Fruit fly (Drosophila melanogaster) whole organism, embryonic: ENCODE results near the gene ebd1.

ENCODE experiments used
- Bteb2 ChIP-seq: fragments of 200-800 bp; sonication (Bioruptor generic); optimal IDR thresholded peaks from 2 replicates; lab custom pipeline; 2016; ENCODE audit warnings: missing biosample characterization, missing genetic modification characterization
- CG10267 ChIP-seq: fragments of 200-800 bp; sonication (Bioruptor generic); optimal IDR thresholded peaks from 2 replicates; lab custom pipeline; 2018; ENCODE audit warnings: missing biosample characterization, mild to moderate bottlenecking, missing genetic modification characterization, moderate library complexity
- CG10366 ChIP-seq: fragments of 200-800 bp; sonication (Bioruptor generic); IDR thresholded peaks from 2 replicates; pipeline ENCODE4 v1.3.6; 2022; ENCODE audit warnings: missing biosample characterization, missing genetic modification characterization
- CG11456 ChIP-seq: fragments of 200-800 bp; sonication (Bioruptor generic); IDR thresholded peaks from 3 replicates; pipeline ENCODE4 v1.3.6; 2022; ENCODE audit warnings: missing biosample characterization, missing genetic modification characterization
- CG12219 ChIP-seq: fragments of 200-800 bp; sonication (Bioruptor generic); optimal IDR thresholded peaks from 3 replicates; lab custom pipeline; 2018; ENCODE audit warnings: missing biosample characterization, mild to moderate bottlenecking, missing genetic modification characterization
- CG12942 ChIP-seq: fragments of 200-800 bp; sonication (Bioruptor generic); optimal IDR thresholded peaks from 3 replicates; lab custom pipeline; 2016; ENCODE audit warnings: missing biosample characterization, missing genetic modification characterization
- CG13624 ChIP-seq: fragments of 200-800 bp; sonication (Bioruptor generic); optimal IDR thresholded peaks from 2 replicates; lab custom pipeline; 2016; ENCODE audit warnings: missing biosample characterization, missing genetic modification characterization
- CG15269 ChIP-seq: fragments of 200-800 bp; sonication (Bioruptor generic); optimal IDR thresholded peaks from 2 replicates; lab custom pipeline; 2018; ENCODE audit warnings: missing biosample characterization, mild to moderate bottlenecking, missing genetic modification characterization, moderate library complexity
- CG15514 ChIP-seq: fragments of 200-800 bp; sonication (Bioruptor generic); optimal IDR thresholded peaks from 3 replicates; lab custom pipeline; 2017; ENCODE audit warnings: missing biosample characterization, missing genetic modification characterization, mild to moderate bottlenecking, moderate library complexity, missing genetic modification reagents
- CG17802 ChIP-seq: fragments of 200-800 bp; sonication (Bioruptor generic); optimal IDR thresholded peaks from 2 replicates; lab custom pipeline; 2018; ENCODE audit warnings: missing biosample characterization, mild to moderate bottlenecking, missing genetic modification characterization, moderate library complexity
- CG1792 ChIP-seq: fragments of 200-800 bp; sonication (Bioruptor generic); optimal IDR thresholded peaks from 2 replicates; lab custom pipeline; 2016; ENCODE audit warnings: missing biosample characterization, missing genetic modification characterization
- CG30431 ChIP-seq: fragments of 200-800 bp; sonication (Bioruptor generic); optimal IDR thresholded peaks from 2 replicates; lab custom pipeline; 2017; ENCODE audit warnings: missing biosample characterization, missing genetic modification characterization
- CG34224 ChIP-seq: fragments of 200-800 bp; sonication (Bioruptor generic); IDR thresholded peaks from 3 replicates; pipeline ENCODE4 v1.3.6; 2022; ENCODE audit warnings: missing biosample characterization, missing genetic modification characterization; ENCODE audit not compliant: partially characterized antibody
- CG6272 ChIP-seq: fragments of 200-800 bp; sonication (Bioruptor generic); IDR thresholded peaks from 2 replicates; pipeline ENCODE4 v1.3.6; 2022; ENCODE audit warnings: missing biosample characterization, missing genetic modification characterization
- CG7839 ChIP-seq: fragments of 200-800 bp; sonication (Bioruptor generic); optimal IDR thresholded peaks from 3 replicates; lab custom pipeline; 2018; ENCODE audit warnings: missing biosample characterization, mild to moderate bottlenecking, missing genetic modification characterization, moderate library complexity
- CG8478 ChIP-seq: fragments of >200 bp; optimal IDR thresholded peaks from 2 replicates; lab custom pipeline; 2018
- CG9215 ChIP-seq: fragments of 200-800 bp; sonication (Bioruptor generic); IDR thresholded peaks from 2 replicates; pipeline ENCODE4 v1.3.6; 2022; ENCODE audit warnings: missing biosample characterization, missing genetic modification characterization
- CTCF ChIP-seq: fragments of 200-800 bp; sonication (Bioruptor generic); optimal IDR thresholded peaks from 2 replicates; lab custom pipeline; 2017; ENCODE audit warnings: missing biosample characterization, mild to moderate bottlenecking, missing genetic modification characterization, moderate library complexity
- Camta ChIP-seq: fragments of 200-800 bp; sonication (Bioruptor generic); optimal IDR thresholded peaks from 2 replicates; lab custom pipeline; 2016; ENCODE audit warnings: missing biosample characterization, missing genetic modification characterization
- Dip2 ChIP-seq: fragments of 200-800 bp; sonication (Bioruptor generic); IDR thresholded peaks from 2 replicates; pipeline ENCODE4 v1.3.6; 2022; ENCODE audit warnings: missing biosample characterization, missing genetic modification characterization
- Dip3 ChIP-seq: fragments of 200-800 bp; sonication (Bioruptor generic); optimal IDR thresholded peaks from 3 replicates; lab custom pipeline; 2016; ENCODE audit warnings: missing biosample characterization, missing genetic modification characterization
- ERR ChIP-seq: fragments of 200-800 bp; sonication (Bioruptor generic); optimal IDR thresholded peaks from 2 replicates; lab custom pipeline; 2016; ENCODE audit warnings: missing biosample characterization, missing genetic modification characterization
- Fer1 ChIP-seq: fragments of 200-800 bp; sonication (Bioruptor generic); optimal IDR thresholded peaks from 2 replicates; lab custom pipeline; 2017; ENCODE audit warnings: missing biosample characterization, mild to moderate bottlenecking, missing genetic modification characterization
- Fer2 ChIP-seq: fragments of 200-800 bp; sonication (Bioruptor generic); optimal IDR thresholded peaks from 2 replicates; lab custom pipeline; 2018; ENCODE audit warnings: missing biosample characterization, mild to moderate bottlenecking, missing genetic modification characterization, moderate library complexity
- Kr ChIP-seq: fragments of 200-800 bp; sonication (Bioruptor generic); optimal IDR thresholded peaks from 2 replicates; lab custom pipeline; 2017; ENCODE audit warnings: missing biosample characterization, mild to moderate bottlenecking, missing genetic modification characterization
- Lpt ChIP-seq: fragments of >200 bp; optimal IDR thresholded peaks from 2 replicates; lab custom pipeline; 2018; ENCODE audit warnings: missing biosample characterization, missing genetic modification characterization
- Mes4 ChIP-seq: fragments of 200-800 bp; sonication (Bioruptor generic); optimal IDR thresholded peaks from 2 replicates; lab custom pipeline; 2016; ENCODE audit warnings: missing biosample characterization, missing genetic modification characterization
- Poxn ChIP-seq: fragments of 200-800 bp; sonication (Bioruptor generic); IDR thresholded peaks from 2 replicates; pipeline ENCODE4 v1.3.6; 2022; ENCODE audit warnings: missing biosample characterization, missing genetic modification characterization
- Sox102F ChIP-seq: fragments of 200-800 bp; sonication (Bioruptor generic); optimal IDR thresholded peaks from 2 replicates; lab custom pipeline; 2018; ENCODE audit warnings: missing biosample characterization, mild to moderate bottlenecking, missing genetic modification characterization, moderate library complexity
- TFAM ChIP-seq: fragments of 200-800 bp; sonication (Bioruptor generic); optimal IDR thresholded peaks from 2 replicates; lab custom pipeline; 2017; ENCODE audit warnings: missing biosample characterization, missing genetic modification characterization, inconsistent platforms
- ase ChIP-seq: fragments of 200-800 bp; sonication (Bioruptor generic); IDR thresholded peaks from 3 replicates; pipeline ENCODE4 v1.3.6; 2022; ENCODE audit warnings: missing biosample characterization, missing genetic modification characterization
- crc ChIP-seq: fragments of 200-800 bp; sonication (Bioruptor generic); optimal IDR thresholded peaks from 2 replicates; lab custom pipeline; 2016; ENCODE audit warnings: missing biosample characterization, missing genetic modification characterization
- dm ChIP-seq: fragments of 200-800 bp; sonication (Bioruptor generic); optimal IDR thresholded peaks from 3 replicates; lab custom pipeline; 2016; ENCODE audit warnings: missing biosample characterization, missing genetic modification characterization
- dmrt11E ChIP-seq: fragments of 200-800 bp; sonication (Bioruptor generic); optimal IDR thresholded peaks from 3 replicates; lab custom pipeline; 2018; ENCODE audit warnings: missing biosample characterization, mild to moderate bottlenecking, missing genetic modification characterization, moderate library complexity
- esg ChIP-seq: fragments of 200-800 bp; sonication (Bioruptor generic); conservative IDR thresholded peaks from 2 replicates; pipeline ENCODE4 v1.3.6; 2022; ENCODE audit warnings: missing biosample characterization, missing genetic modification characterization
- fd3F ChIP-seq: fragments of 200-800 bp; sonication (Bioruptor generic); optimal IDR thresholded peaks from 2 replicates; lab custom pipeline; 2018; ENCODE audit warnings: missing biosample characterization, mild to moderate bottlenecking, missing genetic modification characterization, moderate library complexity
- gro ChIP-seq: fragments of 200-800 bp; sonication (Bioruptor generic); optimal IDR thresholded peaks from 2 replicates; lab custom pipeline; 2016; ENCODE audit warnings: missing biosample characterization, missing genetic modification characterization
- gsb-n ChIP-seq: fragments of 200-800 bp; sonication (Bioruptor generic); optimal IDR thresholded peaks from 3 replicates; lab custom pipeline; 2018; ENCODE audit warnings: missing biosample characterization, mild to moderate bottlenecking, missing genetic modification characterization
- h ChIP-seq: fragments of >200 bp; optimal IDR thresholded peaks from 2 replicates; lab custom pipeline; 2017
- hb ChIP-seq: fragments of 200-800 bp; sonication (Bioruptor generic); IDR thresholded peaks from 3 replicates; pipeline ENCODE4 v1.3.6; 2022; ENCODE audit warnings: missing biosample characterization, missing genetic modification characterization; ENCODE audit not compliant: partially characterized antibody
- hth ChIP-seq: fragments of >200 bp; optimal IDR thresholded peaks from 2 replicates; lab custom pipeline; 2017; ENCODE audit warnings: inconsistent platforms
- kay ChIP-seq: fragments of 200-800 bp; sonication (Bioruptor generic); optimal IDR thresholded peaks from 2 replicates; lab custom pipeline; 2016; ENCODE audit warnings: missing biosample characterization, missing genetic modification characterization
- kni ChIP-seq: fragments of 200-800 bp; sonication (Bioruptor generic); optimal IDR thresholded peaks from 3 replicates; lab custom pipeline; 2017; ENCODE audit warnings: mild to moderate bottlenecking, missing biosample characterization, missing genetic modification reagents, missing genetic modification characterization
- lola ChIP-seq, 3 experiments: fragments of >200 bp in 2 of 3; fragments of 200-800 bp in 1 of 3; sonication (Bioruptor generic) in 1 of 3; optimal IDR thresholded peaks; 2 replicates each; lab custom pipeline; 2017 to 2019; ENCODE audit warnings: missing biosample characterization in 3 of 3, missing genetic modification characterization in 3 of 3, mild to moderate bottlenecking in 1 of 3, moderate library complexity in 1 of 3
- maf-S ChIP-seq: fragments of 200-800 bp; sonication (Bioruptor generic); optimal IDR thresholded peaks from 2 replicates; lab custom pipeline; 2016; ENCODE audit warnings: missing biosample characterization, missing genetic modification characterization
- otp ChIP-seq: fragments of 200-800 bp; sonication (Bioruptor generic); IDR thresholded peaks from 3 replicates; pipeline ENCODE4, ENCODE4 v1.3.6; 2022; ENCODE audit warnings: missing biosample characterization, missing genetic modification characterization
- slbo ChIP-seq: fragments of 200-800 bp; sonication (Bioruptor generic); IDR thresholded peaks from 2 replicates; pipeline ENCODE4 v1.3.6; 2022; ENCODE audit warnings: missing biosample characterization, missing genetic modification characterization
- slp2 ChIP-seq: fragments of 200-800 bp; sonication (Bioruptor generic); optimal IDR thresholded peaks from 2 replicates; lab custom pipeline; 2016; ENCODE audit warnings: missing biosample characterization, missing genetic modification characterization
- tna ChIP-seq: fragments of 200-800 bp; sonication (Bioruptor generic); IDR thresholded peaks from 2 replicates; pipeline ENCODE4 v1.3.6; 2022; ENCODE audit warnings: missing biosample characterization, missing genetic modification characterization; ENCODE audit not compliant: partially characterized antibody
- usp ChIP-seq: fragments of >200 bp; optimal IDR thresholded peaks from 2 replicates; lab custom pipeline; 2017; ENCODE audit warnings: missing biosample characterization, missing genetic modification characterization
- zen ChIP-seq: fragments of 200-800 bp; sonication (Bioruptor generic); optimal IDR thresholded peaks from 3 replicates; lab custom pipeline; 2018; ENCODE audit warnings: missing biosample characterization, mild to moderate bottlenecking, missing genetic modification characterization, moderate library complexity

Gene ebd1

dm6 chr3L:724518-725341 lies 39.4 kb upstream of the ebd1 start (continued):
- TF ChIP-seq CG10267 (tag; lab: Kevin White, UChicago) = peak; percentile 92
- TF ChIP-seq Sox102F (GFP tag; lab: Kevin White, UChicago) = peak; percentile 91
- peak; percentile 71 for TF ChIP-seq CG15269 (tag; lab: Kevin White, UChicago)
- TF ChIP-seq TFAM = peak; percentile 84
- peak; percentile 84 for TF ChIP-seq CG13624 (GFP tag; lab: Kevin White, UChicago)
- peak; percentile 99 for TF ChIP-seq Camta (GFP tag; lab: Kevin White, UChicago)
- TF ChIP-seq Lpt (GFP tag; lab: Kevin White, UChicago) = no peak
- TF ChIP-seq tna (GFP tag; lab: Robert Waterston, UW) = no peak
- peak in 1 of 3 experiments; percentile 98 for TF ChIP-seq lola (GFP tag; optimal IDR thresholded peaks at IDR 0.05; lab: Kevin White, UChicago)
- TF ChIP-seq slp2 (GFP tag; lab: Kevin White, UChicago) = peak; percentile 96
- peak; percentile 97 for TF ChIP-seq Kr (GFP tag; lab: Kevin White, UChicago)
- peak; percentile 72 for TF ChIP-seq gro (GFP tag; lab: Kevin White, UChicago)
- peak; percentile 98 for TF ChIP-seq otp (GFP tag; lab: Robert Waterston, UW)
- no peak for TF ChIP-seq h (lab: Kevin White, UChicago)
- TF ChIP-seq Fer2 (tag; lab: Kevin White, UChicago) = peak; percentile 2
- TF ChIP-seq hth = no peak
- TF ChIP-seq CTCF = peak; percentile 59
- TF ChIP-seq dm (GFP tag; lab: Kevin White, UChicago) = peak; percentile 90
- TF ChIP-seq CG30431 (GFP tag; lab: Kevin White, UChicago) = peak; percentile 91
- TF ChIP-seq maf-S = peak; percentile 85
- no peak for TF ChIP-seq hb (GFP tag; lab: Robert Waterston, UW)
- no peak for TF ChIP-seq CG8478 (lab: Kevin White, UChicago)
- peak; percentile 12 for TF ChIP-seq CG15514
- peak; percentile 58 for TF ChIP-seq Fer1 (GFP tag; lab: Kevin White, UChicago)
- TF ChIP-seq CG12942 (GFP tag; lab: Kevin White, UChicago) = peak; percentile 82
- TF ChIP-seq CG6272 (GFP tag; lab: Robert Waterston, UW) = peak; percentile 81
- peak; percentile 94 for TF ChIP-seq zen (tag; lab: Kevin White, UChicago)
- TF ChIP-seq CG7839 (tag; lab: Kevin White, UChicago) = peak; percentile 92
- TF ChIP-seq Dip3 = peak; percentile 26
- TF ChIP-seq ERR = peak; percentile 75
- no peak for TF ChIP-seq usp (GFP tag; lab: Kevin White, UChicago)
- TF ChIP-seq esg (GFP tag; lab: Robert Waterston, UW) = peak; percentile 87
- TF ChIP-seq CG11456 (GFP tag; lab: Robert Waterston, UW) = peak; percentile 80
- TF ChIP-seq CG10366 (GFP tag; lab: Robert Waterston, UW) = peak; percentile 90
- peak; percentile 80 for TF ChIP-seq Bteb2 (GFP tag; lab: Kevin White, UChicago)
- peak; percentile 99 for TF ChIP-seq dmrt11E
- peak; percentile 33 for TF ChIP-seq fd3F
- peak; percentile 89 for TF ChIP-seq kay
- TF ChIP-seq CG1792 (GFP tag; lab: Kevin White, UChicago) = peak; percentile 90
- no peak for TF ChIP-seq Dip2 (GFP tag; lab: Robert Waterston, UW)
- no peak for TF ChIP-seq CG34224 (GFP tag; lab: Robert Waterston, UW)
- peak; percentile 97 for TF ChIP-seq Mes4 (GFP tag; lab: Kevin White, UChicago)
- TF ChIP-seq CG17802 (tag; lab: Kevin White, UChicago) = peak; percentile 87
- TF ChIP-seq CG12219 (GFP tag; lab: Kevin White, UChicago) = peak; percentile 88
- TF ChIP-seq Poxn (GFP tag; lab: Robert Waterston, UW) = no peak
- peak; percentile 92 for TF ChIP-seq ase (GFP tag; lab: Robert Waterston, UW)
- peak; percentile 74 for TF ChIP-seq slbo
- TF ChIP-seq CG9215 = peak; percentile 69
- TF ChIP-seq crc (GFP tag; lab: Kevin White, UChicago) = peak; percentile 94
- TF ChIP-seq gsb-n (tag; lab: Kevin White, UChicago) = peak; percentile 98
- TF ChIP-seq kni (GFP tag; lab: Kevin White, UChicago) = peak; percentile 91
